Comparison of ENCODE assay signal across 6 worm cellular contexts in genomic region chrIV:2236654-2237613, ce11.
TF ChIP-seq lines count a peak whose summit lies in the region.

No protein-coding gene starts in this region.

TF ChIP-seq in whole organism, L1 larva, 84 proteins besides CTCF, POLR2A, EP300 and RAD21:
- no peak for TF ChIP-seq fkh-8 (tag; optimal IDR thresholded peaks at IDR 0.05; lab: Kevin White, UChicago)
- TF ChIP-seq nhr-84 (tag; optimal IDR thresholded peaks at IDR 0.05; lab: Kevin White, UChicago): no peak
- no peak for TF ChIP-seq ceh-8 (GFP tag; optimal IDR thresholded peaks at IDR 0.05; lab: Kevin White, UChicago)
- TF ChIP-seq lsy-2 (tag; optimal IDR thresholded peaks at IDR 0.05; lab: Kevin White, UChicago): no peak
- TF ChIP-seq efl-3 (GFP tag; optimal IDR thresholded peaks at IDR 0.05; lab: Kevin White, UChicago): no peak
- TF ChIP-seq mab-9 (GFP tag; IDR thresholded peaks at IDR 0.05; lab: Robert Waterston, UW): peak; percentile 13; the same call in 1 of the 2 replicates
- no peak for TF ChIP-seq zip-4 (GFP tag; optimal IDR thresholded peaks at IDR 0.05; lab: Kevin White, UChicago)
- TF ChIP-seq pag-3 (tag; optimal IDR thresholded peaks at IDR 0.05; lab: Kevin White, UChicago; ENCODE audit: borderline replicate concordance, insufficient read depth): no peak
- TF ChIP-seq fkh-4 (tag; optimal IDR thresholded peaks at IDR 0.05; lab: Kevin White, UChicago; ENCODE audit: borderline replicate concordance): no peak
- TF ChIP-seq efl-1 (optimal IDR thresholded peaks at IDR 0.05; lab: Kevin White, UChicago): no peak
- peak in 1 of 2 experiments; percentile 56 for TF ChIP-seq efl-1 (GFP tag; optimal IDR thresholded peaks at IDR 0.05 in 1 of 2; lab: Kevin White, UChicago)
- no peak for TF ChIP-seq nhr-11 (tag; optimal IDR thresholded peaks at IDR 0.05; lab: Kevin White, UChicago)
- no peak for TF ChIP-seq snpc-4 (tag; optimal IDR thresholded peaks at IDR 0.05; lab: Kevin White, UChicago)
- TF ChIP-seq ceh-88 (GFP tag; IDR thresholded peaks at IDR 0.05; lab: Robert Waterston, UW): no peak

TF ChIP-seq in whole organism, L3 larva, 47 proteins besides CTCF, POLR2A, EP300 and RAD21:
- TF ChIP-seq ceh-28 (tag; optimal IDR thresholded peaks at IDR 0.05; lab: Kevin White, UChicago): peak; percentile 98
- no peak for TF ChIP-seq ztf-11 (tag; optimal IDR thresholded peaks at IDR 0.05; lab: Kevin White, UChicago)
- TF ChIP-seq daf-12 (tag; optimal IDR thresholded peaks at IDR 0.05; lab: Kevin White, UChicago): no peak
- TF ChIP-seq ceh-9 (tag; optimal IDR thresholded peaks at IDR 0.05; lab: Kevin White, UChicago): no peak
- TF ChIP-seq nhr-67 (tag; optimal IDR thresholded peaks at IDR 0.05; lab: Kevin White, UChicago): no peak

TF ChIP-seq in whole organism, L4 larva, 104 proteins besides CTCF, POLR2A, EP300 and RAD21:
- TF ChIP-seq ceh-28 (tag; optimal IDR thresholded peaks at IDR 0.05; lab: Kevin White, UChicago): peak; percentile 96
- TF ChIP-seq D1046.2 (GFP tag; IDR thresholded peaks at IDR 0.05; lab: Robert Waterston, UW): 0 out of 2 replicates have a peak, but pooled peaks have one; percentile 48
- 0 out of 2 replicates have a peak, but pooled peaks have one; percentile 6 for TF ChIP-seq vab-7 (GFP tag; IDR thresholded peaks at IDR 0.05; lab: Robert Waterston, UW)
- TF ChIP-seq lin-38 (GFP tag; IDR thresholded peaks at IDR 0.05; lab: Robert Waterston, UW): peak; percentile 24; the same call in 1 of the 2 replicates
- no peak for TF ChIP-seq unc-39 (tag; optimal IDR thresholded peaks at IDR 0.05; lab: Kevin White, UChicago)
- TF ChIP-seq hmg-1.1 (GFP tag; IDR thresholded peaks at IDR 0.05; lab: Robert Waterston, UW): no peak
- TF ChIP-seq daf-16 (GFP tag; optimal IDR thresholded peaks at IDR 0.05; lab: Kevin White, UChicago): no peak
- no peak for TF ChIP-seq daf-16 (tag; optimal IDR thresholded peaks at IDR 0.05; lab: Kevin White, UChicago)
- peak; percentile 94 for TF ChIP-seq set-16 (GFP tag; IDR thresholded peaks at IDR 0.05; lab: Robert Waterston, UW)
- no peak for TF ChIP-seq nhr-237 (tag; optimal IDR thresholded peaks at IDR 0.05; lab: Kevin White, UChicago)
- peak; percentile 66; the same call in 1 of the 2 replicates for TF ChIP-seq egl-43 (GFP tag; IDR thresholded peaks at IDR 0.05; lab: Robert Waterston, UW)
- no peak for TF ChIP-seq hlh-11 (tag; optimal IDR thresholded peaks at IDR 0.05; lab: Kevin White, UChicago)
- TF ChIP-seq php-3 (GFP tag; IDR thresholded peaks at IDR 0.05; lab: Robert Waterston, UW): 0 out of 2 replicates have a peak, but pooled peaks have one; percentile 15
- peak in 1 of 2 experiments; percentile 92 for TF ChIP-seq unc-62 (GFP tag; optimal IDR thresholded peaks at IDR 0.05 in 1 of 2; lab: Kevin White, UChicago)
- TF ChIP-seq unc-62 (tag; optimal IDR thresholded peaks at IDR 0.05; lab: Kevin White, UChicago): no peak

TF ChIP-seq in whole organism, late embryonic, 69 proteins besides CTCF, POLR2A, EP300 and RAD21:
- TF ChIP-seq unc-3 (GFP tag; conservative IDR thresholded peaks at IDR 0.05; lab: Robert Waterston, UW) (no peak), unc-3 (tag; optimal IDR thresholded peaks at IDR 0.05; lab: Kevin White, UChicago) (no peak), ttx-3 (tag; optimal IDR thresholded peaks at IDR 0.05; lab: Kevin White, UChicago) (no peak), nhr-11 (tag; optimal IDR thresholded peaks at IDR 0.05; lab: Kevin White, UChicago) (no peak), madf-2 (tag; optimal IDR thresholded peaks at IDR 0.05; lab: Kevin White, UChicago) (no peak), tbx-7 (tag; optimal IDR thresholded peaks at IDR 0.05; lab: Kevin White, UChicago) (no peak), nhr-232 (tag; optimal IDR thresholded peaks at IDR 0.05; lab: Kevin White, UChicago) (no peak), lin-11 (tag; optimal IDR thresholded peaks at IDR 0.05; lab: Kevin White, UChicago) (no peak), hlh-13 (GFP tag; optimal IDR thresholded peaks at IDR 0.05; lab: Kevin White, UChicago) (no peak), elt-4 (tag; optimal IDR thresholded peaks at IDR 0.05; lab: Kevin White, UChicago) (peak; percentile 6), ceh-22 (tag; optimal IDR thresholded peaks at IDR 0.05; lab: Kevin White, UChicago) (no peak), pros-1 (tag; optimal IDR thresholded peaks at IDR 0.05; lab: Kevin White, UChicago) (no peak), ceh-48 (tag; optimal IDR thresholded peaks at IDR 0.05; lab: Kevin White, UChicago) (peak; percentile 50), K02D7.2 (tag; optimal IDR thresholded peaks at IDR 0.05; lab: Kevin White, UChicago) (no peak)
TF ChIP-seq in whole organism, late embryonic: peak in this region for 2.

TF ChIP-seq in whole organism, midembryonic, 9 proteins besides CTCF, POLR2A, EP300 and RAD21:
- TF ChIP-seq ztf-29 (GFP tag; IDR thresholded peaks at IDR 0.05; lab: Robert Waterston, UW) (no peak), T22C8.4 (GFP tag; IDR thresholded peaks at IDR 0.05; lab: Robert Waterston, UW) (peak; percentile 90), tab-1 (GFP tag; IDR thresholded peaks at IDR 0.05; lab: Robert Waterston, UW) (0 out of 2 replicates have a peak, but pooled peaks have one; percentile 20), klf-2 (GFP tag; conservative IDR thresholded peaks at IDR 0.05; lab: Robert Waterston, UW) (no peak)
TF ChIP-seq in whole organism, midembryonic: peak in this region for 2.

TF ChIP-seq in whole organism, young adult, 124 proteins besides CTCF, POLR2A, EP300 and RAD21:
- no peak for TF ChIP-seq Y67H2A.10 (GFP tag; conservative IDR thresholded peaks at IDR 0.05; lab: Robert Waterston, UW)
- no peak for TF ChIP-seq snpc-4 (GFP tag; optimal IDR thresholded peaks at IDR 0.05; lab: Kevin White, UChicago)
- TF ChIP-seq snpc-4 (tag; optimal IDR thresholded peaks at IDR 0.05; lab: Kevin White, UChicago): peak in 1 of 4 experiments; percentile 27
- TF ChIP-seq efl-1 (GFP tag; optimal IDR thresholded peaks at IDR 0.05; lab: Kevin White, UChicago): no peak
- no peak for TF ChIP-seq F55B11.4 (tag; optimal IDR thresholded peaks at IDR 0.05; lab: Kevin White, UChicago; ENCODE audit: borderline replicate concordance, insufficient read depth)
- TF ChIP-seq egrh-3 (GFP tag; IDR thresholded peaks at IDR 0.05; lab: Robert Waterston, UW): peak; percentile 65; the same call in 1 of the 2 replicates
- no peak for TF ChIP-seq madf-3 (GFP tag; IDR thresholded peaks at IDR 0.05; lab: Robert Waterston, UW)
- no peak for TF ChIP-seq ztf-22 (GFP tag; optimal IDR thresholded peaks at IDR 0.05; lab: Kevin White, UChicago)
- no peak for TF ChIP-seq ceh-27 (GFP tag; optimal IDR thresholded peaks at IDR 0.05; lab: Kevin White, UChicago)
- no peak for TF ChIP-seq F22D6.2 (tag; optimal IDR thresholded peaks at IDR 0.05; lab: Kevin White, UChicago)
- no peak for TF ChIP-seq nhr-179 (tag; optimal IDR thresholded peaks at IDR 0.05; lab: Kevin White, UChicago)
- TF ChIP-seq hlh-26 (GFP tag; conservative IDR thresholded peaks at IDR 0.05; lab: Robert Waterston, UW): no peak
- no peak for TF ChIP-seq athp-1 (tag; optimal IDR thresholded peaks at IDR 0.05; lab: Kevin White, UChicago)
- no peak for TF ChIP-seq madf-6 (GFP tag; IDR thresholded peaks at IDR 0.05; lab: Robert Waterston, UW)
- peak; percentile 12 for TF ChIP-seq him-1 (tag; optimal IDR thresholded peaks at IDR 0.05; lab: Kevin White, UChicago)
- peak; percentile 86 for TF ChIP-seq zfh-2 (GFP tag; conservative IDR thresholded peaks at IDR 0.05; lab: Robert Waterston, UW)
- no peak for TF ChIP-seq cebp-1 (GFP tag; IDR thresholded peaks at IDR 0.05; lab: Robert Waterston, UW)
- no peak for TF ChIP-seq cebp-1 (tag; optimal IDR thresholded peaks at IDR 0.05; lab: Kevin White, UChicago)
- TF ChIP-seq nfyb-1 (GFP tag; IDR thresholded peaks at IDR 0.05; lab: Robert Waterston, UW): no peak
- TF ChIP-seq akir-1 (GFP tag; optimal IDR thresholded peaks at IDR 0.05; lab: Kevin White, UChicago): no peak
- TF ChIP-seq rpc-1 (optimal IDR thresholded peaks at IDR 0.05; lab: Kevin White, UChicago): no peak
- no peak for TF ChIP-seq rpc-1 (tag; optimal IDR thresholded peaks at IDR 0.05; lab: Kevin White, UChicago)
- TF ChIP-seq K11D2.4 (GFP tag; IDR thresholded peaks at IDR 0.05; lab: Robert Waterston, UW): no peak
- no peak for TF ChIP-seq C06A6.2 (GFP tag; conservative IDR thresholded peaks at IDR 0.05; lab: Robert Waterston, UW)
- no peak for TF ChIP-seq F52B5.7 (tag; optimal IDR thresholded peaks at IDR 0.05; lab: Kevin White, UChicago)
- no peak for TF ChIP-seq nhr-120 (GFP tag; IDR thresholded peaks at IDR 0.05; lab: Robert Waterston, UW)
